Fruit fly (Drosophila melanogaster): ENCODE data around the gene tal-2A.
A peak's percentile ranks its signal among the peaks of the same experiment; 100 is the strongest.

Gene tal-2A

DNA sequence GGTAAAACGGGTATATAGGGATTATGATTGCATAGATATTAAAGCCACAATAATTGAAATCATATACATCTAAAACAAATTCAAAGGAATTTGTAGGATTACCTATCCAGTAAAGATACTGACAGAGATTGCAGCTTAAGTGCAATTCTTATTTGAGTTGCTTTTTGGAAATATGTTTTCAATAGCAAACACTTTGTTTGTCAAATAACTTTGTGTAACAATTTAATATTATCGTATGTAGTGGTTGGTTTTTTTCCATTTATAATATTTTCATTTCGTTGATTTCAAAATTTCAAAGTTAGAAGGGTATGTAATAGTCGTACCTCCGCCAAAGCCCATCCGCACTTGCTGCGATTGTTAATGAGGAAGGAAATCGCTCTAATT is 6.2 kb upstream of the tal-2A start (continued):
- no peak for TF ChIP-seq shn (GFP tag; optimal IDR thresholded peaks at IDR 0.05)
- no peak for TF ChIP-seq lilli (GFP tag; optimal IDR thresholded peaks at IDR 0.05)
- TF ChIP-seq lola (GFP tag; optimal IDR thresholded peaks at IDR 0.05) = peak in 1 of 3 experiments; percentile 0
- no peak for TF ChIP-seq zen (tag; optimal IDR thresholded peaks at IDR 0.05)
- TF ChIP-seq CG8281 (tag; optimal IDR thresholded peaks at IDR 0.05) = no peak
- TF ChIP-seq ap (GFP tag; IDR thresholded peaks at IDR 0.05) = no peak
- no peak for TF ChIP-seq MBD-R2 (GFP tag; IDR thresholded peaks at IDR 0.05)
- no peak for TF ChIP-seq p53 (GFP tag; optimal IDR thresholded peaks at IDR 0.05)
- TF ChIP-seq ranshi (GFP tag; IDR thresholded peaks at IDR 0.05) = no peak
- TF ChIP-seq tgo (GFP tag; IDR thresholded peaks at IDR 0.05) = no peak
- TF ChIP-seq CG13296 (GFP tag; optimal IDR thresholded peaks at IDR 0.05) = no peak
- TF ChIP-seq gro (GFP tag; optimal IDR thresholded peaks at IDR 0.05) = no peak
- TF ChIP-seq Ets65A (GFP tag) = no peak
- no peak for TF ChIP-seq usp (GFP tag; optimal IDR thresholded peaks at IDR 0.05)
- TF ChIP-seq oc (tag; optimal IDR thresholded peaks at IDR 0.05) = no peak
- TF ChIP-seq CG12744 (GFP tag; optimal IDR thresholded peaks at IDR 0.05) = no peak
- no peak for TF ChIP-seq CG9609 (GFP tag; optimal IDR thresholded peaks at IDR 0.05)
- TF ChIP-seq CG4730 (GFP tag; IDR thresholded peaks at IDR 0.05) = no peak
- no peak for TF ChIP-seq CG16813 (GFP tag; IDR thresholded peaks at IDR 0.05; ENCODE audit: partially characterized antibody)
- TF ChIP-seq vvl (GFP tag; IDR thresholded peaks at IDR 0.05) = no peak
- TF ChIP-seq CG10267 (tag; optimal IDR thresholded peaks at IDR 0.05) = no peak
- TF ChIP-seq CG11504 (tag; optimal IDR thresholded peaks at IDR 0.05) = peak; percentile 28
- TF ChIP-seq ind (GFP tag; optimal IDR thresholded peaks at IDR 0.05) = no peak
- no peak for TF ChIP-seq mirr (GFP tag; optimal IDR thresholded peaks at IDR 0.05)
- TF ChIP-seq jumu (GFP tag; optimal IDR thresholded peaks at IDR 0.05) = no peak
- no peak for TF ChIP-seq CG9817 (tag; optimal IDR thresholded peaks at IDR 0.05)
- no peak for TF ChIP-seq CG8388 (GFP tag; optimal IDR thresholded peaks at IDR 0.05)
- TF ChIP-seq Sox102F (GFP tag; optimal IDR thresholded peaks at IDR 0.05) = no peak
- no peak for TF ChIP-seq ERR (GFP tag; optimal IDR thresholded peaks at IDR 0.05)
- no peak for TF ChIP-seq CG4820 (GFP tag; optimal IDR thresholded peaks at IDR 0.05)
- TF ChIP-seq Side (GFP tag; optimal IDR thresholded peaks at IDR 0.05) = no peak
- no peak for TF ChIP-seq nerfin-1 (tag; optimal IDR thresholded peaks at IDR 0.05)
- no peak for TF ChIP-seq Hey (tag; optimal IDR thresholded peaks at IDR 0.05)
- no peak for TF ChIP-seq CG42726 (GFP tag; IDR thresholded peaks at IDR 0.05; ENCODE audit: partially characterized antibody)
- no peak for TF ChIP-seq Hr78 (GFP tag; optimal IDR thresholded peaks at IDR 0.05)
- TF ChIP-seq nau (GFP tag; optimal IDR thresholded peaks at IDR 0.05) = no peak
- no peak for TF ChIP-seq CG2116 (GFP tag; optimal IDR thresholded peaks at IDR 0.05)
- peak; percentile 66 for TF ChIP-seq sens (GFP tag)
- TF ChIP-seq trem (tag; optimal IDR thresholded peaks at IDR 0.05) = no peak
- no peak for TF ChIP-seq lab (GFP tag; optimal IDR thresholded peaks at IDR 0.05)
- TF ChIP-seq CG7556 (GFP tag; optimal IDR thresholded peaks at IDR 0.05) = peak; percentile 19
- no peak for TF ChIP-seq Optix (GFP tag; IDR thresholded peaks at IDR 0.05)
- TF ChIP-seq CG10209 (GFP tag; optimal IDR thresholded peaks at IDR 0.05) = no peak
- TF ChIP-seq CG31224 (GFP tag; IDR thresholded peaks at IDR 0.05) = no peak
- TF ChIP-seq run (tag; optimal IDR thresholded peaks at IDR 0.05) = no peak
- TF ChIP-seq gsb (GFP tag; IDR thresholded peaks at IDR 0.05) = no peak
- no peak for TF ChIP-seq Poxn (GFP tag; IDR thresholded peaks at IDR 0.05)
- no peak for TF ChIP-seq CG10959 (GFP tag; IDR thresholded peaks at IDR 0.05)
- no peak for TF ChIP-seq Atf6 (GFP tag; IDR thresholded peaks at IDR 0.05)
- TF ChIP-seq CG8924 (tag; optimal IDR thresholded peaks at IDR 0.05) = no peak
- TF ChIP-seq CG6791 (GFP tag; IDR thresholded peaks at IDR 0.05; ENCODE audit: partially characterized antibody) = no peak
- no peak for TF ChIP-seq sr (GFP tag; IDR thresholded peaks at IDR 0.05)

Data from whole organism, embryonic.